Fruit fly (Drosophila melanogaster) S2 (cell line): ENCODE measurements around the gene kek5.

ENCODE experiments used
- CG8478 ChIP-seq: fragments of >200 bp; optimal IDR thresholded peaks from 2 replicates; lab custom pipeline; 2018
- CTCF ChIP-seq, 2 experiments: fragments of >200 bp; optimal IDR thresholded peaks; 2 replicates each; lab custom pipeline; 2018

DNA sequence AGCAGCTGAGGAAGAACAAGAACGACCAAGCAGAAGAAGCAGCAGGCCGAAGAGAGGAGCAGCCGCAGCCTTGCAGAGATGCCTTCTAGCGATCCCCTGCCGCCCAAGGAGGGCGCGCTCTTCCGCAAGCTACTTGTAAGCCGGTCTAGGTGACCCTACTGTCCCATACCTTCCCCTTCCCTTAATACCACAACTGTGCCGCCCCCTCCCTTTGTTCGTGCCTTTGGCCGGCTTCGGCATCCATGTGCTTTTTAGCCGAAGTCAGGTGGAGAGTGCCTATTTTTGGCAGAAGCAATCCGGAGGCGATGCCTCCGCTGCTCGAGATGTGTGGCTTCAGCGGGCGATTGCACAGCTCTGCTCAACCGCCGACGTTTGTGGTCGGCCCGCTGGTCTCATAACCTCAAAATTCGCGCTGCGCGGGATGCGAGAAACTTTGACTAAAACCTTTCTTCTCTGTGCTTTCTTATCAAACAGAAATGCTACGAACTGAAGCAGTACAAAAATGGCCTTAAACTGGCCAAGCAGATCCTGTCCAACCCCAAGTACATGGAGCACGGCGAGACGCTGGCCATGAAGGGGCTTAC, 127.7 kb downstream of the kek5 start:
- TF ChIP-seq CG8478 (lab: Kevin White, UChicago) (no peak), CTCF (optimal IDR thresholded peaks at IDR 0.05; lab: Kevin White, UChicago) (no peak)
